Worm (Caenorhabditis elegans) whole organism, L2 larva: Measurements from ENCODE around the gene T10B10.4.

Source experiments
- F13H6.1 ChIP-seq: sonication (generic microtip); optimal IDR thresholded peaks from 2 replicates; lab custom pipeline; 2016; ENCODE audit warnings: missing genetic modification characterization, missing compliant biosample characterization
- aly-2 ChIP-seq: fragments of 150-350 bp; optimal IDR thresholded peaks from 2 replicates; lab custom pipeline; 2014; ENCODE audit warnings: missing biosample characterization, missing genetic modification characterization
- ama-1 ChIP-seq: fragments of 150-350 bp; optimal IDR thresholded peaks from 2 replicates; lab custom pipeline; 2018; ENCODE audit warnings: inconsistent platforms
- ceh-82 ChIP-seq: fragments of 150-350 bp; optimal IDR thresholded peaks from 2 replicates; lab custom pipeline; 2014; ENCODE audit warnings: missing biosample characterization, missing genetic modification characterization
- dmd-4 ChIP-seq: sonication (generic microtip); optimal IDR thresholded peaks from 2 replicates; lab custom pipeline; 2017; ENCODE audit warnings: missing biosample characterization, missing genetic modification characterization
- nhr-129 ChIP-seq: fragments of 150-350 bp; optimal IDR thresholded peaks from 2 replicates; lab custom pipeline; 2014; ENCODE audit warnings: missing biosample characterization, missing genetic modification characterization
- nhr-25 ChIP-seq: fragments of 150-350 bp; sonication (generic microtip); optimal IDR thresholded peaks from 3 replicates; lab custom pipeline; 2014; ENCODE audit warnings: missing biosample characterization, missing genetic modification characterization
- nhr-6 ChIP-seq: fragments of 150-350 bp; optimal IDR thresholded peaks from 2 replicates; lab custom pipeline; 2014; ENCODE audit warnings: missing biosample characterization, missing genetic modification characterization
- snpc-4 ChIP-seq: fragments of 150-350 bp; optimal IDR thresholded peaks from 2 replicates; lab custom pipeline; 2014; ENCODE audit warnings: missing biosample characterization, missing genetic modification characterization
- zag-1 ChIP-seq: fragments of 150-350 bp; optimal IDR thresholded peaks from 2 replicates; lab custom pipeline; 2014; ENCODE audit warnings: missing biosample characterization, missing genetic modification characterization

- no peak for TF ChIP-seq nhr-129 (tag; lab: Kevin White, UChicago)
- no peak for TF ChIP-seq snpc-4 (tag; lab: Kevin White, UChicago)
- no peak for TF ChIP-seq nhr-6 (tag; lab: Kevin White, UChicago)
- TF ChIP-seq dmd-4 (tag; lab: Kevin White, UChicago) = no peak
- no peak for TF ChIP-seq nhr-25 (tag; lab: Kevin White, UChicago)
- TF ChIP-seq aly-2 (tag; lab: Kevin White, UChicago) = no peak
- no peak for TF ChIP-seq ceh-82 (tag; lab: Kevin White, UChicago)
- TF ChIP-seq F13H6.1 (tag; lab: Kevin White, UChicago) = no peak
- no peak for TF ChIP-seq ama-1 (lab: Kevin White, UChicago)
- no peak for TF ChIP-seq zag-1 (tag; lab: Kevin White, UChicago)
Observed at ce11 chrX:15148831-15149230, 41.1 kb upstream of the T10B10.4 start.
